Worm (Caenorhabditis elegans) whole organism, L4 larva: ENCODE results near the gene mpz-3.

ENCODE experiments used
- F26F4.8 ChIP-seq: fragments of 200-800 bp; sonication (Bioruptor generic); conservative IDR thresholded peaks from 2 replicates; pipeline ENCODE4 v1.3.6; 2022; ENCODE audit warnings: missing genetic modification characterization, missing compliant biosample characterization
- F37D6.2 ChIP-seq: sonication (generic microtip); optimal IDR thresholded peaks from 2 replicates; lab custom pipeline; 2016; ENCODE audit warnings: mild to moderate bottlenecking, missing genetic modification characterization, missing compliant biosample characterization
- T20F7.1 ChIP-seq: fragments of 200-800 bp; sonication (Bioruptor generic); optimal IDR thresholded peaks from 2 replicates; lab custom pipeline; 2018; ENCODE audit warnings: mild to moderate bottlenecking, missing genetic modification characterization, missing compliant biosample characterization
- aha-1 ChIP-seq: fragments of 150-350 bp; peaks from one replicate; lab custom pipeline; 2014; ENCODE audit warnings: missing biosample characterization, missing genetic modification characterization
- aly-2 ChIP-seq: sonication (generic microtip); optimal IDR thresholded peaks from 2 replicates; lab custom pipeline; 2018; ENCODE audit warnings: missing biosample characterization, missing genetic modification characterization
- ama-1 ChIP-seq: fragments of 150-350 bp; optimal IDR thresholded peaks from 2 replicates; lab custom pipeline; 2014; ENCODE audit warnings: inconsistent platforms, mixed read lengths
- arid-1 ChIP-seq: fragments of 200-800 bp; sonication (Bioruptor generic); conservative IDR thresholded peaks from 2 replicates; pipeline ENCODE4 v1.3.6; 2022; ENCODE audit warnings: missing genetic modification reagents, missing genetic modification characterization, missing compliant biosample characterization
- ceh-20 ChIP-seq: fragments of 200-800 bp; sonication (Bioruptor generic); IDR thresholded peaks from 2 replicates; pipeline ENCODE4 v1.3.6; 2022; ENCODE audit warnings: missing genetic modification reagents, missing genetic modification characterization, missing compliant biosample characterization
- ceh-28 ChIP-seq: fragments of 150-350 bp; optimal IDR thresholded peaks from 2 replicates; lab custom pipeline; 2014; ENCODE audit warnings: missing biosample characterization, missing genetic modification reagents, missing genetic modification characterization
- ceh-62 ChIP-seq: sonication (generic microtip); optimal IDR thresholded peaks from 2 replicates; lab custom pipeline; 2017; ENCODE audit warnings: missing biosample characterization, missing genetic modification characterization
- cey-2 ChIP-seq: sonication (generic microtip); optimal IDR thresholded peaks from 3 replicates; lab custom pipeline; 2017; ENCODE audit warnings: missing genetic modification characterization, mild to moderate bottlenecking, missing compliant biosample characterization, antibody characterized with exemption, borderline replicate concordance; ENCODE audit not compliant: insufficient read depth
- daf-8 ChIP-seq: fragments of 200-800 bp; sonication (Bioruptor generic); IDR thresholded peaks from 2 replicates; pipeline ENCODE4 v1.3.6; 2022; ENCODE audit warnings: missing genetic modification characterization, missing compliant biosample characterization
- dmd-6 ChIP-seq: fragments of 200-800 bp; sonication (Bioruptor generic); IDR thresholded peaks from 2 replicates; pipeline ENCODE4 v1.3.6; 2022; ENCODE audit warnings: missing genetic modification reagents, missing genetic modification characterization, missing compliant biosample characterization
- egl-43 ChIP-seq: fragments of 200-800 bp; sonication (Bioruptor generic); IDR thresholded peaks from 2 replicates; pipeline ENCODE4 v1.3.6; 2022; ENCODE audit warnings: missing genetic modification reagents, missing genetic modification characterization, missing compliant biosample characterization
- gei-8 ChIP-seq: fragments of 200-800 bp; sonication (Bioruptor generic); optimal IDR thresholded peaks from 2 replicates; lab custom pipeline; 2018; ENCODE audit warnings: mild to moderate bottlenecking, missing genetic modification characterization, missing compliant biosample characterization
- hif-1 ChIP-seq, 2 experiments: sonication (generic microtip); optimal IDR thresholded peaks; 2 replicates each; lab custom pipeline; 2016 to 2017; ENCODE audit warnings: missing compliant biosample characterization in 2 of 2, missing genetic modification characterization in 2 of 2, missing genetic modification reagents in 2 of 2, missing genotype in 2 of 2, mild to moderate bottlenecking in 1 of 2
- hlh-11 ChIP-seq: fragments of 200-800 bp; sonication (Bioruptor generic); optimal IDR thresholded peaks from 2 replicates; lab custom pipeline; 2018; ENCODE audit warnings: mild to moderate bottlenecking, missing genetic modification characterization, missing compliant biosample characterization
- hmg-1.1 ChIP-seq: fragments of 200-800 bp; sonication (Bioruptor generic); IDR thresholded peaks from 2 replicates; pipeline ENCODE4 v1.3.6; 2022; ENCODE audit warnings: missing genetic modification reagents, missing genetic modification characterization, missing compliant biosample characterization
- lim-7 ChIP-seq: fragments of 200-800 bp; sonication (Bioruptor generic); IDR thresholded peaks from 2 replicates; pipeline ENCODE4 v1.3.6; 2022; ENCODE audit warnings: missing genetic modification characterization, missing compliant biosample characterization
- lin-1 ChIP-seq: fragments of 200-800 bp; sonication (Bioruptor generic); IDR thresholded peaks from 2 replicates; pipeline ENCODE4 v1.3.6; 2022; ENCODE audit warnings: missing genetic modification reagents, missing genetic modification characterization, missing compliant biosample characterization
- lin-13 ChIP-seq: fragments of 150-350 bp; optimal IDR thresholded peaks from 2 replicates; lab custom pipeline; 2014; ENCODE audit warnings: missing biosample characterization, missing genetic modification reagents, missing genetic modification characterization
- lin-29 ChIP-seq: fragments of 200-800 bp; sonication (Bioruptor generic); IDR thresholded peaks from 2 replicates; pipeline ENCODE4 v1.3.6; 2022; ENCODE audit warnings: missing genetic modification reagents, missing genetic modification characterization, missing compliant biosample characterization
- madf-5 ChIP-seq, 2 experiments: fragments of 200-800 bp; sonication (Bioruptor generic); IDR thresholded peaks; 2 replicates each; pipeline ENCODE4 v1.3.6; 2022; ENCODE audit warnings: missing compliant biosample characterization in 2 of 2, missing genetic modification characterization in 2 of 2
- mdl-1 ChIP-seq, 2 experiments: fragments of 150-350 bp in 1 of 2; sonication (generic microtip) in 1 of 2; optimal IDR thresholded peaks; 2 replicates each; lab custom pipeline; 2014 to 2017; ENCODE audit warnings: missing biosample characterization in 2 of 2, missing genetic modification characterization in 2 of 2
- mes-2 ChIP-seq: sonication (generic microtip); optimal IDR thresholded peaks from 2 replicates; lab custom pipeline; 2016; ENCODE audit warnings: missing genotype, mild to moderate bottlenecking, missing genetic modification characterization, missing compliant biosample characterization; ENCODE audit not compliant: poor library complexity, severe bottlenecking
- mxl-2 ChIP-seq: fragments of 200-800 bp; sonication (Bioruptor generic); conservative IDR thresholded peaks from 2 replicates; pipeline ENCODE4 v1.3.6; 2022; ENCODE audit warnings: missing genetic modification reagents, missing genetic modification characterization, missing compliant biosample characterization
- mxl-3 ChIP-seq: fragments of 200-800 bp; sonication (Bioruptor generic); optimal IDR thresholded peaks from 2 replicates; lab custom pipeline; 2018; ENCODE audit warnings: mild to moderate bottlenecking, missing genetic modification characterization, missing compliant biosample characterization
- nhr-10 ChIP-seq: fragments of 150-350 bp; optimal IDR thresholded peaks from 2 replicates; lab custom pipeline; 2014; ENCODE audit warnings: missing biosample characterization, missing genetic modification characterization
- nhr-11 ChIP-seq: fragments of 150-350 bp; optimal IDR thresholded peaks from 2 replicates; lab custom pipeline; 2014; ENCODE audit warnings: missing biosample characterization, missing genetic modification characterization
- nhr-237 ChIP-seq: sonication (generic microtip); optimal IDR thresholded peaks from 2 replicates; lab custom pipeline; 2017; ENCODE audit warnings: missing biosample characterization, missing genetic modification characterization
- nhr-28 ChIP-seq: fragments of 150-350 bp; optimal IDR thresholded peaks from 2 replicates; lab custom pipeline; 2014; ENCODE audit warnings: missing biosample characterization, missing genetic modification characterization
- nhr-42 ChIP-seq: fragments of 200-800 bp; sonication (Bioruptor generic); IDR thresholded peaks from 2 replicates; pipeline ENCODE4 v1.3.6; 2022; ENCODE audit warnings: missing genetic modification characterization, missing compliant biosample characterization
- nhr-76 ChIP-seq: fragments of 150-350 bp; optimal IDR thresholded peaks from 2 replicates; lab custom pipeline; 2014; ENCODE audit warnings: missing biosample characterization, missing genetic modification characterization
- sdz-12 ChIP-seq: fragments of 200-800 bp; sonication (Bioruptor generic); optimal IDR thresholded peaks from 2 replicates; lab custom pipeline; 2018; ENCODE audit warnings: mild to moderate bottlenecking, missing genetic modification characterization, missing compliant biosample characterization
- skn-1 ChIP-seq: fragments of 150-350 bp; optimal IDR thresholded peaks from 2 replicates; lab custom pipeline; 2014; ENCODE audit warnings: missing biosample characterization, missing genetic modification characterization
- snpc-1.2 ChIP-seq: fragments of 200-800 bp; sonication (Bioruptor generic); IDR thresholded peaks from 2 replicates; pipeline ENCODE4 v1.3.6; 2022; ENCODE audit warnings: missing genetic modification reagents, missing genetic modification characterization, missing compliant biosample characterization
- snpc-4 ChIP-seq: fragments of 150-350 bp; optimal IDR thresholded peaks from 2 replicates; lab custom pipeline; 2014; ENCODE audit warnings: missing biosample characterization, missing genetic modification characterization
- tag-97 ChIP-seq: fragments of 200-800 bp; sonication (Bioruptor generic); IDR thresholded peaks from 2 replicates; pipeline ENCODE4 v1.3.6; 2022; ENCODE audit warnings: missing genetic modification characterization, missing compliant biosample characterization
- unc-130 ChIP-seq: sonication (generic microtip); optimal IDR thresholded peaks from 2 replicates; lab custom pipeline; 2016; ENCODE audit warnings: missing genetic modification reagents, missing genetic modification characterization, missing compliant biosample characterization
- unc-39 ChIP-seq: sonication (generic microtip); optimal IDR thresholded peaks from 2 replicates; lab custom pipeline; 2017; ENCODE audit warnings: missing biosample characterization, missing genetic modification characterization
- zfp-2 ChIP-seq: sonication (generic microtip); optimal IDR thresholded peaks from 2 replicates; lab custom pipeline; 2016; ENCODE audit warnings: mild to moderate bottlenecking, missing genetic modification characterization, missing compliant biosample characterization
- zfp-3 ChIP-seq: fragments of 200-800 bp; sonication (Bioruptor generic); conservative IDR thresholded peaks from 2 replicates; pipeline ENCODE4 v1.3.6; 2022; ENCODE audit warnings: missing genetic modification reagents, missing genetic modification characterization, missing compliant biosample characterization
- zip-11 ChIP-seq: fragments of 200-800 bp; sonication (Bioruptor generic); IDR thresholded peaks from 2 replicates; pipeline ENCODE4 v1.3.6; 2022; ENCODE audit warnings: missing genetic modification characterization, missing compliant biosample characterization
- ztf-11 ChIP-seq: fragments of 150-350 bp; optimal IDR thresholded peaks from 2 replicates; lab custom pipeline; 2014; ENCODE audit warnings: missing biosample characterization, missing genetic modification characterization

The mpz-3 gene

ce11 chrII:6581236-6581635, 16.0 kb upstream of the mpz-3 start, which contains the start of gene C56C10.6:
TSS of gene C56C10.6 (minus strand) at chrII:6581336.
- TF ChIP-seq nhr-76 (tag; lab: Kevin White, UChicago) (no peak), lim-7 (GFP tag; lab: Robert Waterston, UW) (no peak), egl-43 (GFP tag; lab: Robert Waterston, UW) (no peak), nhr-42 (no peak), lin-1 (GFP tag; lab: Robert Waterston, UW) (no peak), hlh-11 (tag; lab: Kevin White, UChicago) (no peak), nhr-28 (tag; lab: Kevin White, UChicago) (no peak), skn-1 (tag; lab: Kevin White, UChicago) (no peak), dmd-6 (GFP tag; lab: Robert Waterston, UW) (no peak)

ce11 chrII:6578378-6578777, 13.2 kb upstream of the mpz-3 start, which contains the start of gene sra-31:
TSS of gene sra-31 (minus strand) at chrII:6578478.
- TF ChIP-seq ceh-28, result no peak
- no peak for TF ChIP-seq F37D6.2 (tag; lab: Kevin White, UChicago)
- no peak for TF ChIP-seq mdl-1 (tag; optimal IDR thresholded peaks at IDR 0.05; lab: Kevin White, UChicago)
- TF ChIP-seq nhr-42, result no peak
- TF ChIP-seq hif-1 (tag; optimal IDR thresholded peaks at IDR 0.05; lab: Kevin White, UChicago), result no peak
- no peak for TF ChIP-seq zfp-3
- no peak for TF ChIP-seq mes-2
- no peak for TF ChIP-seq snpc-1.2 (GFP tag; lab: Robert Waterston, UW)
- no peak for TF ChIP-seq F26F4.8 (GFP tag; lab: Robert Waterston, UW)
- no peak for TF ChIP-seq madf-5 (GFP tag; IDR thresholded peaks at IDR 0.05; lab: Robert Waterston, UW)
- no peak for TF ChIP-seq ztf-11 (tag; lab: Kevin White, UChicago)
- TF ChIP-seq ceh-62 (tag; lab: Kevin White, UChicago), result no peak
- TF ChIP-seq mxl-2, result no peak
- TF ChIP-seq lin-13 (GFP tag; lab: Kevin White, UChicago), result no peak
- no peak for TF ChIP-seq gei-8 (GFP tag; lab: Kevin White, UChicago)
- no peak for TF ChIP-seq T20F7.1
- TF ChIP-seq ama-1 (lab: Kevin White, UChicago), result no peak
- no peak for TF ChIP-seq arid-1
- no peak for TF ChIP-seq nhr-10 (tag; lab: Kevin White, UChicago)
- TF ChIP-seq ceh-20 (GFP tag; lab: Robert Waterston, UW), result no peak

- TF ChIP-seq snpc-4 (tag; lab: Kevin White, UChicago), result no peak
- TF ChIP-seq nhr-11, result no peak
Measured at ce11 chrII:6575647-6576046, 10.5 kb upstream of the mpz-3 start, which contains the start of gene sra-29. TSS of gene sra-29 (minus strand) at chrII:6575747.

ce11 chrII:6573677-6574076, 8.5 kb upstream of the mpz-3 start, which contains the start of gene sra-28:
TSS of gene sra-28 (minus strand) at chrII:6573777.
- no peak for TF ChIP-seq aly-2 (tag; lab: Kevin White, UChicago)
- TF ChIP-seq daf-8 (GFP tag; lab: Robert Waterston, UW), result no peak
- no peak for TF ChIP-seq unc-39 (tag; lab: Kevin White, UChicago)

ce11 chrII:6568707-6569106, 3.5 kb upstream of the mpz-3 start, which contains the start of gene sra-27:
TSS of gene sra-27 (plus strand) at chrII:6569007.
- TF ChIP-seq lim-7 (GFP tag; lab: Robert Waterston, UW) (no peak), nhr-237 (no peak), aha-1 (no peak), F37D6.2 (tag; lab: Kevin White, UChicago) (no peak), zip-11 (no peak), lin-29 (GFP tag; lab: Robert Waterston, UW) (no peak), unc-130 (no peak), hlh-11 (tag; lab: Kevin White, UChicago) (no peak), mxl-3 (GFP tag; lab: Kevin White, UChicago) (no peak), sdz-12 (GFP tag; lab: Kevin White, UChicago) (no peak), tag-97 (no peak), cey-2 (no peak), mes-2 (no peak), dmd-6 (GFP tag; lab: Robert Waterston, UW) (no peak), hmg-1.1 (GFP tag; lab: Robert Waterston, UW) (no peak), lin-13 (GFP tag; lab: Kevin White, UChicago) (no peak), nhr-42 (no peak), zfp-2 (tag; lab: Kevin White, UChicago) (no peak)
